Worm (Caenorhabditis elegans): ENCODE results near the gene com-1.

DNA sequence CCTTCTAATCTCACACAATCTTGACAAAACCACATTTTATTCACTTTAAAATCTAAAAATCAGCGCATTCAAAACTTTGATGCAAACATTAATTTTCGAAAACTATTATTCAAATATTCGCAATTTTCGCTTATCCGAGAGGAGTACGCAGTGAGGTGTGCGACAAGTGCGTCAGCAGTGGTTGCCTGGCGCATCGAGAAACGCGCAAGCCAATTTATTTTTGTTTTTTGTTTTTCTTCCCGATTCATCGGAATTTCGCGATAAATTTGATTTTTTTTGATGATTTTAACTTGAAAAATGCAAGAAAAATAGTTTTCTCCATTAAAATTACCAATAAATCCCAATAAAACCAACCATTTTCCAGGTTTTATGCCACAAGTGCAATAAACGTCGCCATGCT, 47.3 kb upstream of the com-1 start, which contains the start of the genes fbxb-85 and hex-3:
- peak; percentile 92 for TF ChIP-seq lin-13 (GFP tag; optimal IDR thresholded peaks at IDR 0.05)
- peak; percentile 33 for TF ChIP-seq unc-62 (GFP tag; optimal IDR thresholded peaks at IDR 0.05)
- peak; percentile 84 for TF ChIP-seq snpc-4 (tag; optimal IDR thresholded peaks at IDR 0.05)
- TF ChIP-seq unc-55 (GFP tag; optimal IDR thresholded peaks at IDR 0.05): peak; percentile 98
